Worm (Caenorhabditis elegans) whole organism, L2 larva: ENCODE results near the gene cup-14.

Source experiments
- aly-2 ChIP-seq: fragments of 150-350 bp; optimal IDR thresholded peaks from 2 replicates; lab custom pipeline; 2014; ENCODE audit warnings: missing biosample characterization, missing genetic modification characterization
- ceh-82 ChIP-seq: fragments of 150-350 bp; optimal IDR thresholded peaks from 2 replicates; lab custom pipeline; 2014; ENCODE audit warnings: missing biosample characterization, missing genetic modification characterization
- egl-27 ChIP-seq: sonication (generic microtip); optimal IDR thresholded peaks from 3 replicates; lab custom pipeline; 2017; ENCODE audit warnings: missing biosample characterization, missing genetic modification reagents, missing genetic modification characterization
- mab-5 ChIP-seq: fragments of 150-350 bp; optimal IDR thresholded peaks from 2 replicates; lab custom pipeline; 2014; ENCODE audit warnings: missing biosample characterization, missing genetic modification characterization
- nhr-6 ChIP-seq: fragments of 150-350 bp; optimal IDR thresholded peaks from 2 replicates; lab custom pipeline; 2014; ENCODE audit warnings: missing biosample characterization, missing genetic modification characterization
- sma-3 ChIP-seq: sonication (generic microtip); optimal IDR thresholded peaks from 2 replicates; lab custom pipeline; 2016; ENCODE audit warnings: missing genetic modification reagents, missing genetic modification characterization, missing compliant biosample characterization

DNA sequence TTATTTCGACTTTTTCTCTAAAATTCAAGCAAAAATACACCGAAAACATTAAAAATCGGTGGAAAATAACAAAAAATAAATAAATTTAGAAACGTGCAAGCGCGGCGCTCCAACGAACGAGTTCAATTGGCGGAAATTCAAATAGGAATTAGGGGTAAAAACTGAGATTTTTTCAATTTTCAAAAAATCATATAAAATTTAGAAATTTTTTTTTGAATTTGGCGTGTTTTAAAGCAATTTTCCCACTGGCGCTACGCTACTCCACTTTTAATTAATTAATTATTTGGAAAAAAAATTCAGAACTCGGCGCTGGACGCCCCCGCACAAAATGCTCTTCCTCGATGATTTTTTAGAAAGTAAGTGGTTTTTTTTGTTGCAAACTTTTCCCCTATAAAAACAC, 3.7 kb upstream of the cup-14 start, which contains the start of gene ing-3:
- TF ChIP-seq nhr-6 (tag; lab: Kevin White, UChicago) (no peak), egl-27 (tag; lab: Kevin White, UChicago) (no peak), aly-2 (tag; lab: Kevin White, UChicago) (no peak), mab-5 (tag; lab: Kevin White, UChicago) (no peak), ceh-82 (tag; lab: Kevin White, UChicago) (no peak), sma-3 (GFP tag; lab: Kevin White, UChicago) (no peak)
